Fruit fly (Drosophila melanogaster) whole organism, embryonic: Measurements from ENCODE around the gene CG10481.

ENCODE experiments used
- Abd-B ChIP-seq: fragments of 200-800 bp; sonication (Bioruptor generic); optimal IDR thresholded peaks from 2 replicates; lab custom pipeline; 2018; ENCODE audit warnings: missing biosample characterization, mild to moderate bottlenecking, missing genetic modification characterization, moderate library complexity
- Adf1 ChIP-seq: fragments of 200-800 bp; sonication (Bioruptor generic); IDR thresholded peaks from 2 replicates; pipeline ENCODE4 v1.3.6; 2022; ENCODE audit warnings: missing biosample characterization, missing genetic modification characterization
- CG10274 ChIP-seq: fragments of 200-800 bp; sonication (Bioruptor generic); optimal IDR thresholded peaks from 3 replicates; lab custom pipeline; 2017; ENCODE audit warnings: missing biosample characterization, mild to moderate bottlenecking, missing genetic modification characterization
- CG11247 ChIP-seq: fragments of 200-800 bp; sonication (Bioruptor generic); IDR thresholded peaks from 2 replicates; pipeline ENCODE4 v1.3.6; 2022; ENCODE audit warnings: missing biosample characterization, missing genetic modification characterization
- CG11723 ChIP-seq: fragments of 200-800 bp; sonication (Bioruptor generic); optimal IDR thresholded peaks from 2 replicates; lab custom pipeline; 2017; ENCODE audit warnings: missing biosample characterization, mild to moderate bottlenecking, missing genetic modification characterization
- CG13287 ChIP-seq: fragments of 200-800 bp; sonication (Bioruptor generic); IDR thresholded peaks from 2 replicates; pipeline ENCODE4 v1.3.6; 2022; ENCODE audit warnings: missing biosample characterization, missing genetic modification characterization; ENCODE audit not compliant: partially characterized antibody
- CG13296 ChIP-seq: fragments of 200-800 bp; sonication (Bioruptor generic); optimal IDR thresholded peaks from 3 replicates; lab custom pipeline; 2018; ENCODE audit warnings: missing biosample characterization, mild to moderate bottlenecking, missing genetic modification characterization
- CG14014 ChIP-seq: fragments of 200-800 bp; sonication (Bioruptor generic); IDR thresholded peaks from 2 replicates; pipeline ENCODE4 v1.3.6; 2022; ENCODE audit warnings: missing biosample characterization, missing genetic modification characterization
- CG14965 ChIP-seq: fragments of 200-800 bp; sonication (Bioruptor generic); optimal IDR thresholded peaks from 2 replicates; lab custom pipeline; 2016; ENCODE audit warnings: missing biosample characterization, missing genetic modification characterization, borderline replicate concordance
- CG1529 ChIP-seq: fragments of 200-800 bp; sonication (Bioruptor generic); optimal IDR thresholded peaks from 3 replicates; lab custom pipeline; 2018; ENCODE audit warnings: missing biosample characterization, missing genetic modification characterization
- CG15696 ChIP-seq: fragments of 200-800 bp; sonication (Bioruptor generic); optimal IDR thresholded peaks from 2 replicates; lab custom pipeline; 2019; ENCODE audit warnings: missing biosample characterization, mild to moderate bottlenecking, missing genetic modification characterization, moderate library complexity
- CG17802 ChIP-seq: fragments of 200-800 bp; sonication (Bioruptor generic); optimal IDR thresholded peaks from 2 replicates; lab custom pipeline; 2018; ENCODE audit warnings: missing biosample characterization, mild to moderate bottlenecking, missing genetic modification characterization, moderate library complexity
- CG2678 ChIP-seq: fragments of 200-800 bp; sonication (Bioruptor generic); optimal IDR thresholded peaks from 3 replicates; lab custom pipeline; 2019; ENCODE audit warnings: missing biosample characterization, mild to moderate bottlenecking, missing genetic modification characterization, moderate library complexity
- CG32532 ChIP-seq: fragments of 200-800 bp; sonication (Bioruptor generic); IDR thresholded peaks from 2 replicates; pipeline ENCODE4 v1.3.6; 2022; ENCODE audit warnings: missing biosample characterization, missing genetic modification characterization
- CG34224 ChIP-seq: fragments of 200-800 bp; sonication (Bioruptor generic); IDR thresholded peaks from 3 replicates; pipeline ENCODE4 v1.3.6; 2022; ENCODE audit warnings: missing biosample characterization, missing genetic modification characterization; ENCODE audit not compliant: partially characterized antibody
- CG4707 ChIP-seq: fragments of 200-800 bp; sonication (Bioruptor generic); optimal IDR thresholded peaks from 2 replicates; lab custom pipeline; 2018; ENCODE audit warnings: missing biosample characterization, mild to moderate bottlenecking, missing genetic modification characterization, moderate library complexity
- CG5953 ChIP-seq: fragments of 200-800 bp; sonication (Bioruptor generic); IDR thresholded peaks from 2 replicates; pipeline ENCODE4 v1.3.6; 2022; ENCODE audit warnings: missing biosample characterization, missing genetic modification characterization
- CG6813 ChIP-seq: fragments of 200-800 bp; sonication (Bioruptor generic); optimal IDR thresholded peaks from 2 replicates; lab custom pipeline; 2017; ENCODE audit warnings: missing biosample characterization, missing genetic modification characterization, mild to moderate bottlenecking, moderate library complexity, missing genetic modification reagents
- CG9817 ChIP-seq: fragments of 200-800 bp; sonication (Bioruptor generic); optimal IDR thresholded peaks from 2 replicates; lab custom pipeline; 2018; ENCODE audit warnings: missing biosample characterization, mild to moderate bottlenecking, missing genetic modification characterization, moderate library complexity
- CTCF ChIP-seq: fragments of 200-800 bp; sonication (Bioruptor generic); optimal IDR thresholded peaks from 2 replicates; lab custom pipeline; 2017; ENCODE audit warnings: missing biosample characterization, mild to moderate bottlenecking, missing genetic modification characterization, moderate library complexity
- Dip2 ChIP-seq: fragments of 200-800 bp; sonication (Bioruptor generic); IDR thresholded peaks from 2 replicates; pipeline ENCODE4 v1.3.6; 2022; ENCODE audit warnings: missing biosample characterization, missing genetic modification characterization
- Dp ChIP-seq: fragments of 200-800 bp; sonication (Bioruptor generic); optimal IDR thresholded peaks from 2 replicates; lab custom pipeline; 2018; ENCODE audit warnings: missing biosample characterization, mild to moderate bottlenecking, missing genetic modification characterization, moderate library complexity
- E2f2 ChIP-seq: fragments of 200-800 bp; sonication (Bioruptor generic); IDR thresholded peaks from 2 replicates; pipeline ENCODE4 v1.3.6; 2022; ENCODE audit warnings: missing biosample characterization, missing genetic modification characterization
- Ets65A ChIP-seq: fragments of 200-800 bp; sonication (Bioruptor generic); peaks from one replicate; lab custom pipeline; 2016; ENCODE audit warnings: missing biosample characterization, missing genetic modification characterization
- Hsf ChIP-seq: fragments of 200-800 bp; sonication (Bioruptor generic); optimal IDR thresholded peaks from 3 replicates; lab custom pipeline; 2016; ENCODE audit warnings: missing biosample characterization, missing genetic modification characterization
- Lpt ChIP-seq: fragments of >200 bp; optimal IDR thresholded peaks from 2 replicates; lab custom pipeline; 2018; ENCODE audit warnings: missing biosample characterization, missing genetic modification characterization
- Neu2 ChIP-seq: fragments of 200-800 bp; sonication (Bioruptor generic); optimal IDR thresholded peaks from 3 replicates; lab custom pipeline; 2016; ENCODE audit warnings: missing biosample characterization, missing genetic modification characterization, borderline replicate concordance
- Nf-YB ChIP-seq: fragments of 200-800 bp; sonication (Bioruptor generic); optimal IDR thresholded peaks from 3 replicates; lab custom pipeline; 2019; ENCODE audit warnings: missing biosample characterization, mild to moderate bottlenecking, missing genetic modification characterization, moderate library complexity
- Side ChIP-seq: fragments of 200-800 bp; sonication (Bioruptor generic); optimal IDR thresholded peaks from 2 replicates; lab custom pipeline; 2016; ENCODE audit warnings: missing biosample characterization, missing genetic modification characterization
- Spps ChIP-seq: fragments of 200-800 bp; sonication (Bioruptor generic); optimal IDR thresholded peaks from 2 replicates; lab custom pipeline; 2018; ENCODE audit warnings: missing biosample characterization, mild to moderate bottlenecking, missing genetic modification characterization
- Usf ChIP-seq: fragments of 200-800 bp; sonication (Bioruptor generic); optimal IDR thresholded peaks from 2 replicates; lab custom pipeline; 2017; ENCODE audit warnings: missing genotype, missing biosample characterization, missing genetic modification characterization
- ara ChIP-seq: fragments of 200-800 bp; sonication (Bioruptor generic); IDR thresholded peaks from 2 replicates; pipeline ENCODE4 v1.3.6; 2022; ENCODE audit warnings: missing biosample characterization, missing genetic modification characterization
- ato ChIP-seq: fragments of 200-800 bp; sonication (Bioruptor generic); IDR thresholded peaks from 2 replicates; pipeline ENCODE4 v1.3.6; 2022; ENCODE audit warnings: missing biosample characterization, missing genetic modification characterization; ENCODE audit not compliant: partially characterized antibody
- btn ChIP-seq: fragments of 200-800 bp; sonication (Bioruptor generic); optimal IDR thresholded peaks from 2 replicates; lab custom pipeline; 2016; ENCODE audit warnings: missing biosample characterization, missing genetic modification characterization
- dpn ChIP-seq, 2 experiments: fragments of 200-800 bp; sonication (Bioruptor generic); optimal IDR thresholded peaks; 3 replicates each; lab custom pipeline; 2016; ENCODE audit warnings: missing biosample characterization in 2 of 2, missing genetic modification characterization in 2 of 2
- emc ChIP-seq: fragments of 200-800 bp; sonication (Bioruptor generic); optimal IDR thresholded peaks from 2 replicates; lab custom pipeline; 2016; ENCODE audit warnings: missing biosample characterization, missing genetic modification characterization
- ems ChIP-seq: fragments of 200-800 bp; sonication (Bioruptor generic); optimal IDR thresholded peaks from 3 replicates; lab custom pipeline; 2016; ENCODE audit warnings: missing biosample characterization, missing genetic modification characterization
- ewg ChIP-seq: fragments of 200-800 bp; sonication (Bioruptor generic); optimal IDR thresholded peaks from 3 replicates; lab custom pipeline; 2017; ENCODE audit warnings: mild to moderate bottlenecking, missing biosample characterization, missing genetic modification reagents, missing genetic modification characterization
- eyg ChIP-seq: fragments of 200-800 bp; sonication (Bioruptor generic); optimal IDR thresholded peaks from 3 replicates; lab custom pipeline; 2016; ENCODE audit warnings: missing biosample characterization, missing genetic modification characterization
- fd64A ChIP-seq: fragments of 200-800 bp; sonication (Bioruptor generic); optimal IDR thresholded peaks from 3 replicates; lab custom pipeline; 2018; ENCODE audit warnings: missing biosample characterization, mild to moderate bottlenecking, missing genetic modification characterization
- gem ChIP-seq: fragments of 200-800 bp; sonication (Bioruptor generic); optimal IDR thresholded peaks from 2 replicates; lab custom pipeline; 2019; ENCODE audit warnings: missing biosample characterization, mild to moderate bottlenecking, missing genetic modification characterization, moderate library complexity
- mam ChIP-seq: fragments of 200-800 bp; sonication (Bioruptor generic); optimal IDR thresholded peaks from 3 replicates; lab custom pipeline; 2016; ENCODE audit warnings: missing biosample characterization, missing genetic modification characterization
- odd ChIP-seq: fragments of 200-800 bp; sonication (Bioruptor generic); optimal IDR thresholded peaks from 2 replicates; lab custom pipeline; 2017; ENCODE audit warnings: missing biosample characterization, mild to moderate bottlenecking, missing genetic modification characterization
- onecut ChIP-seq: fragments of 200-800 bp; sonication (Bioruptor generic); IDR thresholded peaks from 2 replicates; pipeline ENCODE4 v1.3.6; 2022; ENCODE audit warnings: missing biosample characterization, missing genetic modification characterization
- peb ChIP-seq: fragments of 200-800 bp; sonication (Bioruptor generic); IDR thresholded peaks from 2 replicates; pipeline ENCODE4 v1.3.6; 2022; ENCODE audit warnings: missing biosample characterization, missing genetic modification characterization
- pfk ChIP-seq: fragments of 200-800 bp; sonication (Bioruptor generic); optimal IDR thresholded peaks from 2 replicates; lab custom pipeline; 2018; ENCODE audit warnings: missing biosample characterization, mild to moderate bottlenecking, missing genetic modification characterization, moderate library complexity
- pum ChIP-seq: fragments of 200-800 bp; sonication (Bioruptor generic); optimal IDR thresholded peaks from 2 replicates; lab custom pipeline; 2016; ENCODE audit warnings: missing biosample characterization, missing genetic modification characterization
- sna ChIP-seq: fragments of 200-800 bp; sonication (Bioruptor generic); IDR thresholded peaks from 2 replicates; pipeline ENCODE4 v1.3.6; 2022; ENCODE audit warnings: missing biosample characterization, missing genetic modification characterization; ENCODE audit not compliant: partially characterized antibody
- tin ChIP-seq: fragments of 200-800 bp; sonication (Bioruptor generic); optimal IDR thresholded peaks from 3 replicates; lab custom pipeline; 2016; ENCODE audit warnings: missing biosample characterization, missing genetic modification characterization
- tna ChIP-seq: fragments of 200-800 bp; sonication (Bioruptor generic); IDR thresholded peaks from 2 replicates; pipeline ENCODE4 v1.3.6; 2022; ENCODE audit warnings: missing biosample characterization, missing genetic modification characterization; ENCODE audit not compliant: partially characterized antibody

Gene CG10481

dm6 chr2L:19866540-19867318 lies 25.6 kb downstream of the CG10481 start (continued):
- TF ChIP-seq ara: no peak
- no peak for TF ChIP-seq CG11247 (GFP tag; lab: Robert Waterston, UW)
- TF ChIP-seq CG5953 (GFP tag; lab: Robert Waterston, UW): no peak
- TF ChIP-seq E2f2 (GFP tag; lab: Robert Waterston, UW): 0 out of 2 replicates have a peak, but pooled peaks have one; percentile 8
- no peak for TF ChIP-seq CG4707 (GFP tag; lab: Kevin White, UChicago)
- TF ChIP-seq Lpt (GFP tag; lab: Kevin White, UChicago): no peak
- no peak for TF ChIP-seq emc (GFP tag; lab: Kevin White, UChicago)
- TF ChIP-seq Side: peak; percentile 14
- no peak for TF ChIP-seq CTCF (GFP tag; lab: Kevin White, UChicago)
- no peak for TF ChIP-seq sna (GFP tag; lab: Robert Waterston, UW)
- no peak for TF ChIP-seq CG9817 (tag; lab: Kevin White, UChicago)
- TF ChIP-seq peb (GFP tag; lab: Robert Waterston, UW): no peak; the same call in 1 of the 2 replicates
- no peak for TF ChIP-seq btn (GFP tag; lab: Kevin White, UChicago)
- no peak for TF ChIP-seq Adf1
- peak; percentile 40 for TF ChIP-seq Abd-B (GFP tag; lab: Kevin White, UChicago)
- TF ChIP-seq tin (GFP tag; lab: Kevin White, UChicago): peak; percentile 28
- peak; percentile 69 for TF ChIP-seq CG2678 (tag; lab: Kevin White, UChicago)
- no peak for TF ChIP-seq Dp (GFP tag; lab: Kevin White, UChicago)
- no peak for TF ChIP-seq ato (GFP tag; lab: Robert Waterston, UW)
- no peak for TF ChIP-seq CG34224 (GFP tag; lab: Robert Waterston, UW)
- peak; percentile 9 for TF ChIP-seq CG6813 (GFP tag; lab: Kevin White, UChicago)
- TF ChIP-seq pum (GFP tag; lab: Kevin White, UChicago): peak; percentile 44
- no peak for TF ChIP-seq CG14965 (GFP tag; lab: Kevin White, UChicago)
- TF ChIP-seq mam (GFP tag; lab: Kevin White, UChicago): peak; percentile 62
- peak; percentile 92 for TF ChIP-seq Ets65A (GFP tag; lab: Kevin White, UChicago)
- TF ChIP-seq Hsf (GFP tag; lab: Kevin White, UChicago): peak; percentile 55
- TF ChIP-seq CG13296 (GFP tag; lab: Kevin White, UChicago): no peak
- peak; percentile 77 for TF ChIP-seq gem (tag; lab: Kevin White, UChicago)
- peak; percentile 9 for TF ChIP-seq Spps (tag; lab: Kevin White, UChicago)
- no peak for TF ChIP-seq CG14014
- no peak for TF ChIP-seq fd64A (GFP tag; lab: Kevin White, UChicago)
- no peak for TF ChIP-seq eyg
- no peak for TF ChIP-seq Neu2
- TF ChIP-seq tna (GFP tag; lab: Robert Waterston, UW): no peak
- peak; percentile 15 for TF ChIP-seq CG11723 (GFP tag; lab: Kevin White, UChicago)
- TF ChIP-seq CG10274 (GFP tag; lab: Kevin White, UChicago): no peak
- no peak for TF ChIP-seq CG17802 (tag; lab: Kevin White, UChicago)
- no peak for TF ChIP-seq Nf-YB
- TF ChIP-seq CG15696 (tag; lab: Kevin White, UChicago): peak; percentile 54
- peak; percentile 43 for TF ChIP-seq odd (GFP tag; lab: Kevin White, UChicago)
- TF ChIP-seq ems (GFP tag; lab: Kevin White, UChicago): peak; percentile 8
- TF ChIP-seq CG13287 (GFP tag; lab: Robert Waterston, UW): no peak
- TF ChIP-seq Usf (GFP tag; lab: Kevin White, UChicago): peak; percentile 22
- TF ChIP-seq pfk (GFP tag; lab: Kevin White, UChicago): no peak
- no peak for TF ChIP-seq Dip2
- TF ChIP-seq dpn (GFP tag; optimal IDR thresholded peaks at IDR 0.05; lab: Kevin White, UChicago): peak; percentile 42 to 64
- no peak for TF ChIP-seq CG32532
- TF ChIP-seq ewg (GFP tag; lab: Kevin White, UChicago): peak; percentile 26
- no peak for TF ChIP-seq onecut (GFP tag; lab: Robert Waterston, UW)
- peak; percentile 5 for TF ChIP-seq CG1529 (GFP tag; lab: Kevin White, UChicago)
